Worm (Caenorhabditis elegans) whole organism, young adult: ENCODE results near the gene npp-3.

Experiments used
- T26A5.8 ChIP-seq: sonication (generic microtip); optimal IDR thresholded peaks from 2 replicates; lab custom pipeline; 2016; ENCODE audit warnings: missing genetic modification characterization, missing compliant biosample characterization
- ets-4 ChIP-seq: fragments of 200-800 bp; sonication (Bioruptor generic); optimal IDR thresholded peaks from 2 replicates; lab custom pipeline; 2018; ENCODE audit warnings: mild to moderate bottlenecking, missing genetic modification characterization, missing compliant biosample characterization
- him-1 ChIP-seq: sonication (generic microtip); optimal IDR thresholded peaks from 2 replicates; lab custom pipeline; 2016; ENCODE audit warnings: missing genotype, missing genetic modification reagents, missing genetic modification characterization, missing compliant biosample characterization
- somi-1 ChIP-seq: fragments of 200-800 bp; sonication (Bioruptor generic); optimal IDR thresholded peaks from 2 replicates; lab custom pipeline; 2018; ENCODE audit warnings: mild to moderate bottlenecking, missing genetic modification characterization, missing compliant biosample characterization
- tbp1 ChIP-seq: fragments of 200-800 bp; sonication (Bioruptor generic); optimal IDR thresholded peaks from 2 replicates; lab custom pipeline; 2018; ENCODE audit warnings: mild to moderate bottlenecking, missing genetic modification characterization, missing compliant biosample characterization
- zfh-2 ChIP-seq: fragments of 200-800 bp; sonication (Bioruptor generic); conservative IDR thresholded peaks from 2 replicates; pipeline ENCODE4 v1.3.6; 2022; ENCODE audit warnings: missing genetic modification reagents, missing genetic modification characterization, missing compliant biosample characterization

ce11 chrII:11823566-11824308, 50.9 kb downstream of the npp-3 start, which contains the start of gene Y6D1A.1:
- TF ChIP-seq him-1 (tag; lab: Kevin White, UChicago) (no peak), somi-1 (GFP tag; lab: Kevin White, UChicago) (no peak), T26A5.8 (tag; lab: Kevin White, UChicago) (no peak), ets-4 (no peak), tbp1 (GFP tag; lab: Kevin White, UChicago) (no peak), zfh-2 (GFP tag; lab: Robert Waterston, UW) (no peak)
